Fruit fly (Drosophila melanogaster): ENCODE measurements around the gene Myo61F.

Myo61F gene

dm6 chr3L:1335989-1336961 lies 18.0 kb downstream of the Myo61F start (continued):
- TF ChIP-seq MBD-R2 (GFP tag; IDR thresholded peaks at IDR 0.05) (peak; percentile 36; the same call in 1 of the 2 replicates), ERR (GFP tag; optimal IDR thresholded peaks at IDR 0.05) (no peak), CG5245 (GFP tag; optimal IDR thresholded peaks at IDR 0.05) (no peak), Hr51 (GFP tag; optimal IDR thresholded peaks at IDR 0.05) (no peak), CG32532 (GFP tag; IDR thresholded peaks at IDR 0.05) (peak; percentile 58), CG4360 (GFP tag; IDR thresholded peaks at IDR 0.05) (peak; percentile 67; the same call in 1 of the 2 replicates), Xrp1 (GFP tag; IDR thresholded peaks at IDR 0.05) (peak; percentile 28; the same call in 1 of the 2 replicates), CG12071 (GFP tag; optimal IDR thresholded peaks at IDR 0.05) (no peak), dmrt99B (tag; optimal IDR thresholded peaks at IDR 0.05) (no peak), CG18599 (GFP tag; optimal IDR thresholded peaks at IDR 0.05) (peak; percentile 50), dmrt11E (tag; optimal IDR thresholded peaks at IDR 0.05) (no peak), lab (GFP tag; optimal IDR thresholded peaks at IDR 0.05) (peak; percentile 47), CG3995 (GFP tag; optimal IDR thresholded peaks at IDR 0.05) (peak; percentile 12), CG17912 (GFP tag; optimal IDR thresholded peaks at IDR 0.05) (no peak), CG3847 (GFP tag; IDR thresholded peaks at IDR 0.05) (no peak), hbn (GFP tag; IDR thresholded peaks at IDR 0.05; ENCODE audit: partially characterized antibody) (no peak), gcm2 (GFP tag; optimal IDR thresholded peaks at IDR 0.05) (no peak), CG6654 (GFP tag; optimal IDR thresholded peaks at IDR 0.05) (no peak), CG10543 (GFP tag; optimal IDR thresholded peaks at IDR 0.05) (peak; percentile 41), Atf6 (GFP tag; IDR thresholded peaks at IDR 0.05) (peak; percentile 26; the same call in 1 of the 2 replicates), slp2 (GFP tag; optimal IDR thresholded peaks at IDR 0.05) (no peak), Trl (optimal IDR thresholded peaks at IDR 0.05) (peak in 1 of 2 experiments; percentile 3), Trl (GFP tag; optimal IDR thresholded peaks at IDR 0.05) (no peak), exex (tag; optimal IDR thresholded peaks at IDR 0.05) (peak; percentile 96), pfk (GFP tag; optimal IDR thresholded peaks at IDR 0.05) (no peak), z (GFP tag; IDR thresholded peaks at IDR 0.05) (no peak), cad (GFP tag; optimal IDR thresholded peaks at IDR 0.05) (no peak), Hr78 (GFP tag; optimal IDR thresholded peaks at IDR 0.05) (peak in 1 of 2 experiments; percentile 17), inv (GFP tag; IDR thresholded peaks at IDR 0.05; ENCODE audit: partially characterized antibody) (no peak), CG15601 (tag; optimal IDR thresholded peaks at IDR 0.05) (no peak), gro (GFP tag; optimal IDR thresholded peaks at IDR 0.05) (peak; percentile 44), CG6272 (GFP tag; IDR thresholded peaks at IDR 0.05) (no peak), lilli (GFP tag; optimal IDR thresholded peaks at IDR 0.05) (peak; percentile 43), tio (GFP tag; optimal IDR thresholded peaks at IDR 0.05) (no peak), CG10267 (tag; optimal IDR thresholded peaks at IDR 0.05) (no peak), mirr (GFP tag; optimal IDR thresholded peaks at IDR 0.05) (peak; percentile 74), CG2120 (GFP tag; optimal IDR thresholded peaks at IDR 0.05) (peak; percentile 42), stc (GFP tag; IDR thresholded peaks at IDR 0.05) (peak; percentile 47; the same call in 1 of the 2 replicates)

dm6 chr3L:1342133-1342580 lies 23.9 kb downstream of the Myo61F start, which contains the start of gene indra:
indra (minus strand) TSS chr3L:1342403.
- peak; percentile 93 for TF ChIP-seq dm (GFP tag; optimal IDR thresholded peaks at IDR 0.05)
- no peak for TF ChIP-seq wek (GFP tag; optimal IDR thresholded peaks at IDR 0.05)
- no peak for TF ChIP-seq CG30431 (GFP tag; optimal IDR thresholded peaks at IDR 0.05)
- TF ChIP-seq Max (GFP tag; optimal IDR thresholded peaks at IDR 0.05) = peak; percentile 81
- TF ChIP-seq CG2129 (GFP tag; IDR thresholded peaks at IDR 0.05; ENCODE audit: partially characterized antibody) = no peak
- TF ChIP-seq Tbp (GFP tag; optimal IDR thresholded peaks at IDR 0.05) = peak; percentile 3
- peak; percentile 24 for TF ChIP-seq CG7271 (tag; optimal IDR thresholded peaks at IDR 0.05)
- peak; percentile 37; the same call in 1 of the 3 replicates for TF ChIP-seq CG34224 (GFP tag; IDR thresholded peaks at IDR 0.05; ENCODE audit: partially characterized antibody)
- peak; percentile 97 for TF ChIP-seq CG2116 (GFP tag; optimal IDR thresholded peaks at IDR 0.05)
- TF ChIP-seq Spps (tag; optimal IDR thresholded peaks at IDR 0.05) = no peak
- TF ChIP-seq ap (GFP tag; IDR thresholded peaks at IDR 0.05) = no peak
- TF ChIP-seq dmrt11E (tag; optimal IDR thresholded peaks at IDR 0.05) = peak; percentile 38
- no peak for TF ChIP-seq nerfin-2 (GFP tag; IDR thresholded peaks at IDR 0.05; ENCODE audit: partially characterized antibody)

Data from whole organism, embryonic.